Worm (Caenorhabditis elegans) whole organism, late embryonic: ENCODE data around the gene F46C8.8.

Source experiments
- C08G9.2 ChIP-seq: sonication (generic microtip); optimal IDR thresholded peaks from 2 replicates; lab custom pipeline; 2016; ENCODE audit warnings: mild to moderate bottlenecking, missing genetic modification characterization, moderate library complexity, missing compliant biosample characterization
- F13H6.1 ChIP-seq: sonication (generic microtip); optimal IDR thresholded peaks from 2 replicates; lab custom pipeline; 2016; ENCODE audit warnings: missing genetic modification characterization, missing compliant biosample characterization
- ahr-1 ChIP-seq: sonication (generic microtip); optimal IDR thresholded peaks from 2 replicates; lab custom pipeline; 2016; ENCODE audit warnings: missing genetic modification characterization, missing compliant biosample characterization
- ceh-22 ChIP-seq: sonication (generic microtip); optimal IDR thresholded peaks from 2 replicates; lab custom pipeline; 2017; ENCODE audit warnings: missing biosample characterization, missing genetic modification characterization
- ceh-24 ChIP-seq: sonication (generic microtip); optimal IDR thresholded peaks from 2 replicates; lab custom pipeline; 2016; ENCODE audit warnings: mild to moderate bottlenecking, missing genetic modification characterization, missing compliant biosample characterization
- ceh-45 ChIP-seq: fragments of 200-800 bp; sonication (Bioruptor generic); IDR thresholded peaks from 2 replicates; pipeline ENCODE4 v1.3.6; 2022; ENCODE audit warnings: missing genetic modification reagents, missing genetic modification characterization, missing compliant biosample characterization
- ceh-6 ChIP-seq: fragments of 200-800 bp; sonication (Bioruptor generic); optimal IDR thresholded peaks from 2 replicates; lab custom pipeline; 2018; ENCODE audit warnings: mild to moderate bottlenecking, missing genetic modification characterization, missing compliant biosample characterization
- ceh-9 ChIP-seq: sonication (generic microtip); optimal IDR thresholded peaks from 2 replicates; lab custom pipeline; 2016; ENCODE audit warnings: mild to moderate bottlenecking, missing genetic modification characterization, inconsistent platforms, missing compliant biosample characterization
- che-1 ChIP-seq: sonication (generic microtip); optimal IDR thresholded peaks from 2 replicates; lab custom pipeline; 2016; ENCODE audit warnings: mild to moderate bottlenecking, missing genetic modification characterization, missing compliant biosample characterization
- elt-4 ChIP-seq: sonication (generic microtip); optimal IDR thresholded peaks from 2 replicates; lab custom pipeline; 2016; ENCODE audit warnings: missing genetic modification characterization, missing compliant biosample characterization
- eyg-1 ChIP-seq: sonication (generic microtip); optimal IDR thresholded peaks from 2 replicates; lab custom pipeline; 2016; ENCODE audit warnings: missing genotype, missing genetic modification characterization, missing compliant biosample characterization
- fax-1 ChIP-seq: sonication (generic microtip); optimal IDR thresholded peaks from 2 replicates; lab custom pipeline; 2016; ENCODE audit warnings: missing genotype, missing genetic modification characterization, missing compliant biosample characterization
- fkh-6 ChIP-seq: sonication (generic microtip); optimal IDR thresholded peaks from 2 replicates; lab custom pipeline; 2016; ENCODE audit warnings: missing genetic modification characterization, missing compliant biosample characterization
- gmeb-2 ChIP-seq: sonication (generic microtip); optimal IDR thresholded peaks from 2 replicates; lab custom pipeline; 2016; ENCODE audit warnings: missing genetic modification characterization, inconsistent platforms, missing compliant biosample characterization
- hlh-15 ChIP-seq: sonication (generic microtip); optimal IDR thresholded peaks from 2 replicates; lab custom pipeline; 2016; ENCODE audit warnings: missing genetic modification characterization, missing compliant biosample characterization
- hlh-6 ChIP-seq: sonication (generic microtip); optimal IDR thresholded peaks from 2 replicates; lab custom pipeline; 2016; ENCODE audit warnings: missing genotype, missing genetic modification characterization, missing compliant biosample characterization
- madf-2 ChIP-seq: sonication (generic microtip); optimal IDR thresholded peaks from 2 replicates; lab custom pipeline; 2017; ENCODE audit warnings: missing genetic modification characterization, missing compliant biosample characterization
- mec-3 ChIP-seq: sonication (generic microtip); optimal IDR thresholded peaks from 2 replicates; lab custom pipeline; 2016; ENCODE audit warnings: borderline replicate concordance, missing genetic modification characterization, missing compliant biosample characterization
- nfya-1 ChIP-seq: sonication (generic microtip); optimal IDR thresholded peaks from 2 replicates; lab custom pipeline; 2017; ENCODE audit warnings: missing genetic modification characterization, mild to moderate bottlenecking, missing compliant biosample characterization, antibody characterized with exemption, moderate library complexity
- nhr-232 ChIP-seq: sonication (generic microtip); optimal IDR thresholded peaks from 2 replicates; lab custom pipeline; 2016; ENCODE audit warnings: missing genetic modification characterization, missing compliant biosample characterization
- odd-2 ChIP-seq: sonication (generic microtip); optimal IDR thresholded peaks from 2 replicates; lab custom pipeline; 2017; ENCODE audit warnings: antibody characterized with exemption, mild to moderate bottlenecking, missing genetic modification characterization, missing compliant biosample characterization
- pax-1 ChIP-seq: fragments of 150-350 bp; optimal IDR thresholded peaks from 2 replicates; lab custom pipeline; 2014; ENCODE audit warnings: missing biosample characterization, missing genetic modification characterization
- pha-2 ChIP-seq: sonication (generic microtip); optimal IDR thresholded peaks from 2 replicates; lab custom pipeline; 2017; ENCODE audit warnings: mild to moderate bottlenecking, missing genetic modification characterization, missing compliant biosample characterization
- pha-4 ChIP-seq: fragments of 150-350 bp; optimal IDR thresholded peaks from 2 replicates; lab custom pipeline; 2018; ENCODE audit warnings: missing biosample characterization, missing genetic modification reagents, missing genetic modification characterization
- pqm-1 ChIP-seq: sonication (generic microtip); optimal IDR thresholded peaks from 2 replicates; lab custom pipeline; 2016; ENCODE audit warnings: missing genetic modification characterization, missing compliant biosample characterization
- ref-2 ChIP-seq: sonication (generic microtip); optimal IDR thresholded peaks from 2 replicates; lab custom pipeline; 2016; ENCODE audit warnings: missing genetic modification characterization, missing compliant biosample characterization
- sox-2 ChIP-seq: fragments of 200-800 bp; sonication (Bioruptor generic); IDR thresholded peaks from 2 replicates; pipeline ENCODE4 v1.3.6; 2022; ENCODE audit warnings: missing genetic modification reagents, missing genetic modification characterization, missing compliant biosample characterization
- syd-9 ChIP-seq: sonication (generic microtip); optimal IDR thresholded peaks from 2 replicates; lab custom pipeline; 2016; ENCODE audit warnings: mild to moderate bottlenecking, missing genetic modification characterization, moderate library complexity, missing compliant biosample characterization
- tbx-7 ChIP-seq: sonication (generic microtip); optimal IDR thresholded peaks from 2 replicates; lab custom pipeline; 2016; ENCODE audit warnings: missing genotype, missing genetic modification characterization, missing compliant biosample characterization
- unc-3 ChIP-seq, 2 experiments: fragments of 200-800 bp in 1 of 2; sonication (Bioruptor generic) in 1 of 2; sonication (generic microtip) in 1 of 2; conservative IDR thresholded peaks in 1 of 2; optimal IDR thresholded peaks in 1 of 2; 2 replicates each; pipeline versions ENCODE4 v1.3.6 to Lab custom; 2016 to 2022; ENCODE audit warnings: missing compliant biosample characterization in 2 of 2, missing genetic modification characterization in 2 of 2, missing genetic modification reagents in 1 of 2
- unc-42 ChIP-seq: sonication (generic microtip); optimal IDR thresholded peaks from 2 replicates; lab custom pipeline; 2016; ENCODE audit warnings: missing genotype, missing genetic modification characterization, missing compliant biosample characterization

F46C8.8 gene

ce11 chrX:7546509-7546908 is 7.7 kb downstream of the F46C8.8 start, which contains the start of gene col-174:
Gene col-174, plus strand, starts transcription at chrX:7546809.
- no peak for TF ChIP-seq unc-3 (GFP tag; conservative IDR thresholded peaks at IDR 0.05; lab: Robert Waterston, UW)
- TF ChIP-seq unc-3 (tag; optimal IDR thresholded peaks at IDR 0.05; lab: Kevin White, UChicago), result no peak
- no peak for TF ChIP-seq ref-2 (tag; lab: Kevin White, UChicago)
- TF ChIP-seq C08G9.2 (tag; lab: Kevin White, UChicago), result no peak
- no peak for TF ChIP-seq pha-2
- TF ChIP-seq, all 69 proteins: peak for 0

ce11 chrX:7541078-7541477 is 13.1 kb downstream of the F46C8.8 start:
- no peak for TF ChIP-seq hlh-15 (tag; lab: Kevin White, UChicago)
- TF ChIP-seq ceh-6 (GFP tag; lab: Kevin White, UChicago), result no peak

DNA sequence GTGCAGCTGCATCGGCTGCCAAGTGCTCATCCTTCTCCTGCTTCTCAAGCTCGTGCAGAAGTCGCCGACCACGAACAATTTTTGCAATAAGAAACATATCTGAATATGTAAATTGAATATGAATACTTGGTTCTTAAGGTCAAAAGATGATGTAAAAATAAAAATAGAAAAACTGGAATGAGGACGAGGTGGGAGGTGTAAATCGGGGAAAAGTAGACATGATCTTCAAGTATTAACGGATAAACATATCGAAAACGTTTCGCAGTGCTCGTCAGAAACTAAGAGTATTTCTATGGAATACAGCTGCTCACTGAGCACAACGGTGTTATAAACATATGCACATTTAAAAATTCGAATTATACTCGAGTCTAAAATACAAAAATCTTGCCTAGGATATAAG is 14.2 kb downstream of the F46C8.8 start, which contains the start of gene glb-16:
Gene glb-16 (minus strand): TSS at position 101 of the 400 bp plus-strand sequence.
- TF ChIP-seq unc-42 (tag; lab: Kevin White, UChicago) (no peak), pqm-1 (no peak), tbx-7 (tag; lab: Kevin White, UChicago) (no peak), pha-4 (tag; lab: Kevin White, UChicago) (no peak), eyg-1 (tag; lab: Kevin White, UChicago) (no peak)

DNA sequence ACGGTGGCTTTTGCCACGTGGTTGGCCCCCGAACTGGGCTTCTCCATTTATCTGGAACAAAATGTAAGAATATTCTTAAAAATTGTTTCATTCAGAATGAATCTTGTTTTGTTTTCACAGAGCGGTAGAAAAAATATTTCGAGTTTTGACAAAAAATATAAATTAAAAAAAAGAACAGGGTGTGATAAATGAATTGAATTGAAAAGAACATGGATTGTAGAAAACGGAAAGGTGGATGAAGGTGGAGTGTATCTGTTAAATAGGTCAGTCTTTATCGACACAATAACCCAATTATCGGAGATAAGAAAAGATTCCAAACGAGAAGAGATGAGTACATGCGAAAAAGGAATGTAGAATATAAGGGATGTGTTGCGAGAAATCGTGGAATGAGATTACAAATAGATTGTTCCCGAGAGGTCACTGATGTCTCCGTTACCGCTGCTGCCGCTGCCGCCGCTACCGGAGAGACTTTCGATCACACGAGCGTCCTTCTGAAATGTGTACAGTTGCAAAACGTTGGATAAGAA is 16.4 kb downstream of the F46C8.8 start, which contains the start of gene dpy-7:
Gene dpy-7 (minus strand): TSS at position 51 of the 527 bp plus-strand sequence.
- no peak for TF ChIP-seq hlh-6 (tag; lab: Kevin White, UChicago)
- no peak for TF ChIP-seq ceh-6 (GFP tag; lab: Kevin White, UChicago)
- no peak for TF ChIP-seq elt-4 (tag; lab: Kevin White, UChicago)
- no peak for TF ChIP-seq F13H6.1 (tag; lab: Kevin White, UChicago)
- no peak for TF ChIP-seq ahr-1 (tag; lab: Kevin White, UChicago)
- no peak for TF ChIP-seq che-1 (tag; lab: Kevin White, UChicago)
- TF ChIP-seq ceh-24, result no peak
- TF ChIP-seq fkh-6 (tag; lab: Kevin White, UChicago), result no peak
- TF ChIP-seq fax-1 (tag; lab: Kevin White, UChicago), result no peak
- no peak for TF ChIP-seq madf-2
- no peak for TF ChIP-seq ceh-45 (GFP tag; lab: Robert Waterston, UW)
- TF ChIP-seq pax-1 (tag; lab: Kevin White, UChicago), result no peak
- no peak for TF ChIP-seq ceh-22 (tag; lab: Kevin White, UChicago)
- TF ChIP-seq odd-2 (tag; lab: Kevin White, UChicago), result no peak
- no peak for TF ChIP-seq gmeb-2
- no peak for TF ChIP-seq pqm-1
- TF ChIP-seq nfya-1 (tag; lab: Kevin White, UChicago), result no peak
- TF ChIP-seq mec-3, result no peak
- TF ChIP-seq, all 69 proteins: peak for 0

- TF ChIP-seq sox-2, result no peak
- no peak for TF ChIP-seq nhr-232
- peak; percentile 19 for TF ChIP-seq ceh-9 (tag; lab: Kevin White, UChicago)
- no peak for TF ChIP-seq pha-4 (tag; lab: Kevin White, UChicago)
- TF ChIP-seq odd-2 (tag; lab: Kevin White, UChicago), result no peak
- no peak for TF ChIP-seq mec-3
- peak; percentile 43 for TF ChIP-seq hlh-6 (tag; lab: Kevin White, UChicago)
- no peak for TF ChIP-seq unc-3 (GFP tag; conservative IDR thresholded peaks at IDR 0.05; lab: Robert Waterston, UW)
- TF ChIP-seq unc-3 (tag; optimal IDR thresholded peaks at IDR 0.05; lab: Kevin White, UChicago), result no peak
These were observed 17.4 kb downstream of the F46C8.8 start for ce11 chrX:7536869-7537268.

- TF ChIP-seq unc-42 (tag; lab: Kevin White, UChicago) (no peak), syd-9 (tag; lab: Kevin White, UChicago) (no peak), ceh-6 (GFP tag; lab: Kevin White, UChicago) (no peak)
These were observed 19.8 kb downstream of the F46C8.8 start for ce11 chrX:7534454-7534853.
